Worm (Caenorhabditis elegans) whole organism, L1 larva: ENCODE data around the gene Y49F6A.12.
A peak's percentile ranks its signal among the peaks of the same experiment; 100 is the strongest.

ENCODE experiments used
- F16B12.6 ChIP-seq: fragments of 150-350 bp; optimal IDR thresholded peaks from 2 replicates; lab custom pipeline; 2014; ENCODE audit warnings: missing biosample characterization, missing genetic modification characterization
- Y116A8C.19 ChIP-seq: sonication (generic microtip); optimal IDR thresholded peaks from 2 replicates; lab custom pipeline; 2016; ENCODE audit warnings: missing compliant biosample characterization, missing genetic modification characterization, borderline replicate concordance
- alr-1 ChIP-seq: fragments of 200-800 bp; sonication (Bioruptor generic); optimal IDR thresholded peaks from 2 replicates; lab custom pipeline; 2018; ENCODE audit warnings: borderline replicate concordance, mild to moderate bottlenecking, missing genetic modification characterization, missing compliant biosample characterization
- blmp-1 ChIP-seq: fragments of 150-350 bp; optimal IDR thresholded peaks from 2 replicates; lab custom pipeline; 2014; ENCODE audit warnings: missing biosample characterization, missing genetic modification characterization
- ceh-63 ChIP-seq: fragments of 200-800 bp; sonication (Bioruptor generic); optimal IDR thresholded peaks from 2 replicates; lab custom pipeline; 2018; ENCODE audit warnings: mild to moderate bottlenecking, missing genetic modification characterization, missing compliant biosample characterization
- ceh-8 ChIP-seq: fragments of 200-800 bp; sonication (Bioruptor generic); optimal IDR thresholded peaks from 2 replicates; lab custom pipeline; 2018; ENCODE audit warnings: mild to moderate bottlenecking, missing genetic modification characterization, moderate library complexity, missing compliant biosample characterization
- ceh-82 ChIP-seq, 3 experiments: fragments of 150-350 bp in 1 of 3; sonication (generic microtip) in 2 of 3; optimal IDR thresholded peaks; 2 replicates each; lab custom pipeline; 2014 to 2017; ENCODE audit warnings: missing biosample characterization in 3 of 3, missing genetic modification characterization in 3 of 3
- dpl-1 ChIP-seq, 3 experiments: fragments of 150-350 bp in 2 of 3; sonication (generic microtip) in 1 of 3; optimal IDR thresholded peaks; 2 replicates each; lab custom pipeline; 2014 to 2017; ENCODE audit warnings: missing biosample characterization in 3 of 3, missing genetic modification characterization in 3 of 3, missing genetic modification reagents in 3 of 3
- efl-1 ChIP-seq, 4 experiments: fragments of 150-350 bp; optimal IDR thresholded peaks in 3 of 4; peaks in 1 of 4; 1 replicate in 1 of 4; 2 replicates in 3 of 4; lab custom pipeline; 2014; ENCODE audit warnings: missing biosample characterization in 2 of 4, missing genetic modification characterization in 2 of 4, missing genetic modification reagents in 2 of 4
- efl-3 ChIP-seq: fragments of 200-800 bp; sonication (Bioruptor generic); optimal IDR thresholded peaks from 2 replicates; lab custom pipeline; 2018; ENCODE audit warnings: mild to moderate bottlenecking, missing genetic modification characterization, missing compliant biosample characterization
- egl-13 ChIP-seq: sonication (generic microtip); optimal IDR thresholded peaks from 2 replicates; lab custom pipeline; 2016; ENCODE audit warnings: missing genotype, missing genetic modification reagents, missing genetic modification characterization, missing compliant biosample characterization
- egl-27 ChIP-seq, 2 experiments: fragments of 150-350 bp in 1 of 2; sonication (generic microtip); optimal IDR thresholded peaks; 3 replicates each; lab custom pipeline; 2017 to 2018; ENCODE audit warnings: missing biosample characterization in 2 of 2, missing genetic modification characterization in 2 of 2, missing genetic modification reagents in 2 of 2
- elt-2 ChIP-seq: sonication (generic microtip); optimal IDR thresholded peaks from 2 replicates; lab custom pipeline; 2016; ENCODE audit warnings: missing genetic modification characterization, mild to moderate bottlenecking, inconsistent platforms, missing compliant biosample characterization, missing genetic modification reagents
- fkh-10 ChIP-seq: sonication (generic microtip); optimal IDR thresholded peaks from 2 replicates; lab custom pipeline; 2017; ENCODE audit warnings: missing biosample characterization, missing genetic modification reagents, missing genetic modification characterization
- fkh-8 ChIP-seq: sonication (generic microtip); optimal IDR thresholded peaks from 2 replicates; lab custom pipeline; 2016; ENCODE audit warnings: mild to moderate bottlenecking, missing genetic modification characterization, missing compliant biosample characterization
- grh-1 ChIP-seq: fragments of 200-800 bp; sonication (Bioruptor generic); IDR thresholded peaks from 2 replicates; pipeline ENCODE4 v1.3.6; 2022; ENCODE audit warnings: missing genetic modification reagents, missing genetic modification characterization, missing compliant biosample characterization
- hlh-4 ChIP-seq: sonication (generic microtip); optimal IDR thresholded peaks from 2 replicates; lab custom pipeline; 2016; ENCODE audit warnings: mild to moderate bottlenecking, missing genetic modification characterization, missing compliant biosample characterization
- hpl-2 ChIP-seq: fragments of 150-350 bp; optimal IDR thresholded peaks from 2 replicates; lab custom pipeline; 2014; ENCODE audit warnings: missing biosample characterization, missing genetic modification reagents, missing genetic modification characterization
- isw-1 ChIP-seq: fragments of 200-800 bp; sonication (Bioruptor generic); IDR thresholded peaks from 2 replicates; pipeline ENCODE4 v1.3.6; 2022; ENCODE audit warnings: missing genetic modification characterization, missing compliant biosample characterization
- jun-1 ChIP-seq: fragments of 150-350 bp; optimal IDR thresholded peaks from 2 replicates; lab custom pipeline; 2014; ENCODE audit warnings: missing biosample characterization, missing genetic modification reagents, missing genetic modification characterization
- lin-13 ChIP-seq: fragments of 150-350 bp; optimal IDR thresholded peaks from 2 replicates; lab custom pipeline; 2014; ENCODE audit warnings: missing biosample characterization, missing genetic modification reagents, missing genetic modification characterization
- lin-14 ChIP-seq: fragments of 200-800 bp; sonication (Bioruptor generic); optimal IDR thresholded peaks from 2 replicates; lab custom pipeline; 2018; ENCODE audit warnings: mild to moderate bottlenecking, missing genetic modification characterization, moderate library complexity, missing compliant biosample characterization
- lin-35 ChIP-seq, 2 experiments: fragments of 150-350 bp; optimal IDR thresholded peaks; 2 replicates each; lab custom pipeline; 2014; ENCODE audit warnings: missing biosample characterization in 2 of 2, missing genetic modification characterization in 2 of 2, missing genetic modification reagents in 2 of 2
- lir-3 ChIP-seq: sonication (generic microtip); optimal IDR thresholded peaks from 2 replicates; lab custom pipeline; 2016; ENCODE audit warnings: mild to moderate bottlenecking, missing genetic modification characterization, moderate library complexity, missing compliant biosample characterization; ENCODE audit not compliant: poor library complexity
- lsy-2 ChIP-seq, 2 experiments: fragments of 150-350 bp; optimal IDR thresholded peaks; 2 replicates each; lab custom pipeline; 2014; ENCODE audit warnings: missing biosample characterization in 2 of 2, missing genetic modification characterization in 2 of 2
- mab-9 ChIP-seq: fragments of 200-800 bp; sonication (Bioruptor generic); IDR thresholded peaks from 2 replicates; pipeline ENCODE4 v1.3.6; 2022; ENCODE audit warnings: missing genetic modification reagents, missing genetic modification characterization, missing compliant biosample characterization
- mep-1 ChIP-seq: fragments of 150-350 bp; optimal IDR thresholded peaks from 2 replicates; lab custom pipeline; 2014; ENCODE audit warnings: missing biosample characterization, missing genetic modification characterization
- nhr-11 ChIP-seq: fragments of 150-350 bp; optimal IDR thresholded peaks from 2 replicates; lab custom pipeline; 2014; ENCODE audit warnings: missing biosample characterization, missing genetic modification characterization
- nhr-19 ChIP-seq: fragments of 200-800 bp; sonication (Bioruptor generic); conservative IDR thresholded peaks from 2 replicates; pipeline ENCODE4 v1.3.6; 2022; ENCODE audit warnings: missing genetic modification characterization, missing compliant biosample characterization
- nhr-20 ChIP-seq: sonication (generic microtip); optimal IDR thresholded peaks from 2 replicates; lab custom pipeline; 2016; ENCODE audit warnings: mild to moderate bottlenecking, missing genetic modification characterization, missing compliant biosample characterization
- nhr-28 ChIP-seq: fragments of 150-350 bp; optimal IDR thresholded peaks from 2 replicates; lab custom pipeline; 2014; ENCODE audit warnings: missing biosample characterization, missing genetic modification characterization
- nhr-47 ChIP-seq: sonication (generic microtip); optimal IDR thresholded peaks from 2 replicates; lab custom pipeline; 2016; ENCODE audit warnings: mild to moderate bottlenecking, missing genetic modification characterization, moderate library complexity, missing compliant biosample characterization
- nhr-76 ChIP-seq: sonication (generic microtip); optimal IDR thresholded peaks from 2 replicates; lab custom pipeline; 2017; ENCODE audit warnings: missing biosample characterization, missing genetic modification characterization
- nhr-84 ChIP-seq: sonication (generic microtip); optimal IDR thresholded peaks from 2 replicates; lab custom pipeline; 2017; ENCODE audit warnings: missing biosample characterization, missing genetic modification characterization
- pag-3 ChIP-seq: sonication (generic microtip); optimal IDR thresholded peaks from 2 replicates; lab custom pipeline; 2017; ENCODE audit warnings: missing genetic modification characterization, mild to moderate bottlenecking, missing compliant biosample characterization, antibody characterized with exemption, borderline replicate concordance; ENCODE audit not compliant: insufficient read depth
- snpc-4 ChIP-seq: fragments of 150-350 bp; optimal IDR thresholded peaks from 2 replicates; lab custom pipeline; 2014; ENCODE audit warnings: missing biosample characterization, missing genetic modification characterization
- snu-23 ChIP-seq: sonication (generic microtip); optimal IDR thresholded peaks from 2 replicates; lab custom pipeline; 2016; ENCODE audit warnings: missing genetic modification characterization, missing compliant biosample characterization
- sup-37 ChIP-seq: fragments of 200-800 bp; sonication (Bioruptor generic); optimal IDR thresholded peaks from 2 replicates; lab custom pipeline; 2018; ENCODE audit warnings: mild to moderate bottlenecking, missing genetic modification characterization, missing compliant biosample characterization
- tlp-1 ChIP-seq: fragments of 150-350 bp; optimal IDR thresholded peaks from 2 replicates; lab custom pipeline; 2014; ENCODE audit warnings: missing biosample characterization, missing genetic modification characterization
- unc-62 ChIP-seq: fragments of 150-350 bp; optimal IDR thresholded peaks from 2 replicates; lab custom pipeline; 2014; ENCODE audit warnings: missing biosample characterization, missing genetic modification reagents, missing genetic modification characterization
- unc-86 ChIP-seq: sonication (generic microtip); optimal IDR thresholded peaks from 2 replicates; lab custom pipeline; 2016; ENCODE audit warnings: missing genetic modification characterization, missing compliant biosample characterization
- unc-98 ChIP-seq: fragments of 200-800 bp; sonication (Bioruptor generic); IDR thresholded peaks from 2 replicates; pipeline ENCODE4 v1.3.6; 2022; ENCODE audit warnings: missing genetic modification characterization, missing compliant biosample characterization
- vab-15 ChIP-seq: sonication (generic microtip); optimal IDR thresholded peaks from 2 replicates; lab custom pipeline; 2017; ENCODE audit warnings: missing genotype, mild to moderate bottlenecking, missing genetic modification characterization, missing compliant biosample characterization
- xbp-1 ChIP-seq: sonication (generic microtip); optimal IDR thresholded peaks from 2 replicates; lab custom pipeline; 2016; ENCODE audit warnings: missing genetic modification characterization, missing compliant biosample characterization
- ztf-4 ChIP-seq: fragments of 150-350 bp; optimal IDR thresholded peaks from 2 replicates; lab custom pipeline; 2014; ENCODE audit warnings: missing biosample characterization, missing genetic modification characterization

The Y49F6A.12 gene

DNA sequence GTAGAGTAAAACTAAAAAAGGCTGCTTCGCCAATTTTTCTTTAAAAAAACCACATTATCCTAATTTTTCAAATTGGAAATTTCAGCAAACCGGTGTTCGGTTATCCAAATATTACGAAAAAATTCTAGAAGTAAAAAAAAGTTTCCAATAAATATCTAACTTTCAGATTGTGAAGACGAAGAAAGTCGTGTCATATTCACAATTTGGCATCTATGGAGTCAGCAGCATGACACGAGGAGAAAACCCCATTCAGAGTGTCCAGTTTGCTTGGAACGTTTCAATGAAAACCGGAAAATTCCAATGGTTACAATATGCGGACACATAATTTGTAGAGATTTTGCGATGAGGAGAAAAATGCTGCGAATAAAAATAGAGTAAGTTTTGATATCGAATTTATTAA, at the start of gene Y49F6A.12:
TSS of gene Y49F6A.12 (plus strand) at position 301 of the 400 bp plus-strand sequence.
- TF ChIP-seq xbp-1 (tag; lab: Kevin White, UChicago) (no peak), mep-1 (no peak), Y116A8C.19 (tag; lab: Kevin White, UChicago) (no peak), hlh-4 (tag; lab: Kevin White, UChicago) (no peak), grh-1 (GFP tag; lab: Robert Waterston, UW) (no peak), pag-3 (tag; lab: Kevin White, UChicago) (no peak), isw-1 (GFP tag; lab: Robert Waterston, UW) (no peak), nhr-19 (GFP tag; lab: Robert Waterston, UW) (no peak), sup-37 (no peak)

DNA sequence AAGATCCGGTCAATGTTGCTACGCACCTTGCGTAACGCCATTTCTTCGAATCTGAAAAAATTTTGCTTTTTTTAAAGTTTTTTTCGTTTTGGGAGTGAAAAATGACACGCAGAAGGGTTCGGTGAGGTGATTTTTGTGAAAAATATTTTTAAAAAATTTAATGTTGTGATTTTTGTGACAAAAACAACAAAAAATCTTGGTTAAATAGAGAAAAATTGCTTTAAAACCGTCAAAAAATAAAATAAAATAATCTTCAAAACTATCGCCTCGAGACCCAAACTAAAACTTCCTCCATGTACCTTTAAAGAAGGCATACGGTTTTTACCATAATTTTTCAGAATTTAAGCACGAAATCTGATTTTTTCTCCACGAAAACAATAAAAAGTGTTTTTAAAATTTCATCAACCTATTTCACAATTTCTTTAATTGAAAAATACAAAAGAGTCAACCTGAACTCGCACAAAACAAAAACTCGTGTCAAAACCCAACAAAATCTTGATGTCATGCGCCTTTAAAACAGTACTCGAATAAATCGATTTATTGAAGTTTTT, 49.0 kb upstream of the Y49F6A.12 start, which contains the start of gene apd-3:
TSS of gene apd-3 (minus strand) at position 51 of the 551 bp plus-strand sequence.
- TF ChIP-seq ztf-4 (no peak), ceh-82 (tag; optimal IDR thresholded peaks at IDR 0.05; lab: Kevin White, UChicago) (no peak), egl-27 (tag; optimal IDR thresholded peaks at IDR 0.05; lab: Kevin White, UChicago) (no peak), snu-23 (no peak), elt-2 (tag; lab: Kevin White, UChicago) (no peak), unc-62 (GFP tag; lab: Kevin White, UChicago) (no peak), tlp-1 (no peak), unc-86 (tag; lab: Kevin White, UChicago) (no peak)

DNA sequence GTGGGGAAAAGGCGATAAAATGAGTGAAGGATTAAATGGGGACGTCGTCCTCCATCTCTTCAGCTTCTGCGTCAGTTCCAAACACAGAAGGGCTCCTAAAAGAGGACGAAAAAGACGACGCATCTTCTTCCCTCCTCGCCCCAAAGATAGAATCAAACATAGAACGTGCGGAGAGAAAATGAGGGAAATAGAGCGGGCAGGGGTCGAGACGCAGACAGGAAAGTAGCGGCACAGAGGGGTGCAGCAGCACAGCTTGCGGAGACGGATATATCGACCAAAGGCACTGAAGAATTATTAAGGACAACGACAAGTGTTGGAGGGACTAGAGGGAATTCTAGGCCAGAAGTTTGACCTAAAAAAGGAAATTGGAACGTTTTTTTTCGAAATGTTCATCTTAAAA, 48.2 kb upstream of the Y49F6A.12 start:
- no peak for TF ChIP-seq vab-15 (tag; lab: Kevin White, UChicago)
- TF ChIP-seq dpl-1 (GFP tag; optimal IDR thresholded peaks at IDR 0.05; lab: Kevin White, UChicago) = peak in 1 of 3 experiments; percentile 15
- TF ChIP-seq ceh-82 (tag; optimal IDR thresholded peaks at IDR 0.05; lab: Kevin White, UChicago) = peak in 2 of 3 experiments; percentile 21 to 29
- no peak for TF ChIP-seq egl-27 (tag; optimal IDR thresholded peaks at IDR 0.05; lab: Kevin White, UChicago)
- peak; percentile 30 for TF ChIP-seq fkh-8 (tag; lab: Kevin White, UChicago)
- TF ChIP-seq alr-1 = no peak
- TF ChIP-seq unc-98 (GFP tag; lab: Robert Waterston, UW) = no peak
- peak; percentile 36 to 47 for TF ChIP-seq lsy-2 (tag; optimal IDR thresholded peaks at IDR 0.05; lab: Kevin White, UChicago)
- no peak for TF ChIP-seq lin-13 (GFP tag; lab: Kevin White, UChicago)
- TF ChIP-seq nhr-47 (tag; lab: Kevin White, UChicago) = peak; percentile 42
- no peak for TF ChIP-seq ceh-63 (GFP tag; lab: Kevin White, UChicago)
- TF ChIP-seq nhr-76 (tag; lab: Kevin White, UChicago) = no peak
- peak in 1 of 2 experiments; percentile 21 for TF ChIP-seq lin-35 (GFP tag; optimal IDR thresholded peaks at IDR 0.05; lab: Kevin White, UChicago)
- no peak for TF ChIP-seq elt-2 (tag; lab: Kevin White, UChicago)
- no peak for TF ChIP-seq snpc-4 (tag; lab: Kevin White, UChicago)
- TF ChIP-seq lin-14 (GFP tag; lab: Kevin White, UChicago) = peak; percentile 89
- no peak for TF ChIP-seq lir-3
- peak; percentile 21 for TF ChIP-seq mep-1
- TF ChIP-seq efl-3 (GFP tag; lab: Kevin White, UChicago) = no peak
- peak; percentile 44 for TF ChIP-seq fkh-10 (GFP tag; lab: Kevin White, UChicago)
- TF ChIP-seq mab-9 (GFP tag; lab: Robert Waterston, UW) = no peak
- no peak for TF ChIP-seq jun-1
- no peak for TF ChIP-seq nhr-11
- TF ChIP-seq pag-3 (tag; lab: Kevin White, UChicago) = no peak
- TF ChIP-seq nhr-20 (tag; lab: Kevin White, UChicago) = no peak
- TF ChIP-seq nhr-84 (tag; lab: Kevin White, UChicago) = no peak
- no peak for TF ChIP-seq blmp-1 (tag; lab: Kevin White, UChicago)
- peak; percentile 47 to 65 for TF ChIP-seq efl-1 (optimal IDR thresholded peaks at IDR 0.05; lab: Kevin White, UChicago)
- TF ChIP-seq efl-1 (GFP tag; optimal IDR thresholded peaks at IDR 0.05 in 1 of 2; lab: Kevin White, UChicago) = peak; percentile 30 to 76
- no peak for TF ChIP-seq nhr-28 (tag; lab: Kevin White, UChicago)
- TF ChIP-seq hpl-2 = no peak
- TF ChIP-seq F16B12.6 (tag; lab: Kevin White, UChicago) = peak; percentile 36
- TF ChIP-seq ceh-8 = no peak
- TF ChIP-seq unc-86 (tag; lab: Kevin White, UChicago) = peak; percentile 12
- no peak for TF ChIP-seq egl-13
- TF ChIP-seq, all 84 proteins: peak for 12
